Worm (Caenorhabditis elegans): ENCODE measurements around the gene K07H8.7.

ce11 chrIV:8211747-8212146, 48.1 kb downstream of the K07H8.7 start, which contains the start of gene C07G1.7:
- TF ChIP-seq C17E4.6 (GFP tag; IDR thresholded peaks at IDR 0.05) (no peak), die-1 (tag; optimal IDR thresholded peaks at IDR 0.05) (no peak), sptf-2 (GFP tag; optimal IDR thresholded peaks at IDR 0.05) (no peak), madf-10 (tag; optimal IDR thresholded peaks at IDR 0.05) (no peak), F57C9.4 (tag; optimal IDR thresholded peaks at IDR 0.05) (no peak), unc-130 (GFP tag; optimal IDR thresholded peaks at IDR 0.05) (no peak), hrde-1 (tag; optimal IDR thresholded peaks at IDR 0.05; ENCODE audit: borderline replicate concordance) (no peak), rec-8 (tag; optimal IDR thresholded peaks at IDR 0.05) (no peak), ama-1 (optimal IDR thresholded peaks at IDR 0.05) (no peak), ama-1 (GFP tag; optimal IDR thresholded peaks at IDR 0.05) (no peak), ceh-58 (GFP tag; IDR thresholded peaks at IDR 0.05) (no peak), snpc-1.3 (tag; optimal IDR thresholded peaks at IDR 0.05; ENCODE audit: insufficient read depth) (no peak), unc-62 (GFP tag; optimal IDR thresholded peaks at IDR 0.05) (no peak)

Data from whole organism, young adult.